Worm (Caenorhabditis elegans): ENCODE measurements around the gene C01G10.10.

DNA sequence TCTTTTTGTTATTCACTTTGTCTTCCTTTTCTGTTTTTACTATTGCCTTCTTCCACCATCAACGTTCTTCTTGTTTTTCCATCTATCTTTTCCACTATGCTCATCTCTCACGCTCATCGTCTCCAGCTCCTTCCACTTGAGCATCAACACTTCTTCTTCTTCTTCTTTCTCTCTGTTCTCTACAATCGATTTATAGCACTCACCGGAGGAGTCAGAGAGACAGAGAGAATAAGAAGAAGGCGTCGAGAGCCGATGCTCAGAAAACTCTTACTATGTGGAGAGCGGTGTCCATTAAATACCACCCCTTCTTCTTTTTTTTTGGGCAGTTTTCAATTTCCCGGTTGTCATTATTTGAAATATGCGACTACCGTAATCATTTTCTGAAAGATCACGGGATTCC lies 7.3 kb downstream of the C01G10.10 start:
- TF ChIP-seq nhr-129 (tag; optimal IDR thresholded peaks at IDR 0.05) (peak; percentile 52), zag-1 (tag; optimal IDR thresholded peaks at IDR 0.05) (peak; percentile 45), elt-3 (tag; optimal IDR thresholded peaks at IDR 0.05) (no peak), nhr-77 (tag; optimal IDR thresholded peaks at IDR 0.05) (no peak), aly-2 (tag; optimal IDR thresholded peaks at IDR 0.05) (no peak), mdl-1 (tag; optimal IDR thresholded peaks at IDR 0.05) (no peak), skn-1 (tag; optimal IDR thresholded peaks at IDR 0.05) (no peak), sma-3 (GFP tag; optimal IDR thresholded peaks at IDR 0.05) (no peak), lsy-2 (tag; optimal IDR thresholded peaks at IDR 0.05) (peak in 1 of 2 experiments; percentile 35), ZK546.5 (tag; optimal IDR thresholded peaks at IDR 0.05) (no peak), alr-1 (tag; optimal IDR thresholded peaks at IDR 0.05) (no peak), snpc-4 (tag; optimal IDR thresholded peaks at IDR 0.05) (no peak), blmp-1 (tag; optimal IDR thresholded peaks at IDR 0.05; ENCODE audit: insufficient read depth) (no peak)
